Worm (Caenorhabditis elegans): ENCODE data around the gene gstk-2.

ce11 chrIV:7243913-7244312 is 1.8 kb upstream of the gstk-2 start, which contains the start of gene afmd-1:
- TF ChIP-seq nhr-77 (tag; optimal IDR thresholded peaks at IDR 0.05) (no peak), fos-1 (tag; optimal IDR thresholded peaks at IDR 0.05) (no peak), zag-1 (tag; optimal IDR thresholded peaks at IDR 0.05) (no peak), lin-39 (tag; optimal IDR thresholded peaks at IDR 0.05) (no peak), unc-62 (GFP tag; optimal IDR thresholded peaks at IDR 0.05) (no peak), elt-1 (tag; optimal IDR thresholded peaks at IDR 0.05) (no peak), R02D3.7 (tag; optimal IDR thresholded peaks at IDR 0.05) (no peak), ztf-11 (tag; optimal IDR thresholded peaks at IDR 0.05) (no peak)
